Worm (Caenorhabditis elegans) whole organism, midembryonic: ENCODE data around the gene srh-171.
"Not testable (repeated sequence)": the region's sequence is repeated elsewhere in the genome, so short reads cannot be mapped to it uniquely, and the experiment has no call there.

ENCODE experiments used
- T22C8.4 ChIP-seq: fragments of 200-800 bp; sonication (Bioruptor generic); IDR thresholded peaks from 2 replicates; pipeline ENCODE4 v1.3.6; 2022; ENCODE audit warnings: missing genetic modification characterization, missing compliant biosample characterization
- cog-1 ChIP-seq: sonication (generic microtip); optimal IDR thresholded peaks from 2 replicates; lab custom pipeline; 2016; ENCODE audit warnings: missing genetic modification characterization, missing compliant biosample characterization
- flt-1 ChIP-seq: fragments of 200-800 bp; sonication (Bioruptor generic); IDR thresholded peaks from 2 replicates; pipeline ENCODE4 v1.3.6; 2022; ENCODE audit warnings: missing genetic modification characterization, missing compliant biosample characterization
- ref-1 ChIP-seq: fragments of 200-800 bp; sonication (Bioruptor generic); conservative IDR thresholded peaks from 2 replicates; pipeline ENCODE4 v1.3.6; 2022; ENCODE audit warnings: missing genetic modification reagents, missing genetic modification characterization, missing compliant biosample characterization

- not testable (repeated sequence) for TF ChIP-seq flt-1 (GFP tag; lab: Robert Waterston, UW); cog-1 (tag; lab: Kevin White, UChicago); ref-1; T22C8.4 (GFP tag; lab: Robert Waterston, UW)
These were observed 16.5 kb upstream of the srh-171 start, which contains the start of gene tmed-4 for ce11 chrV:19948993-19949392.
